Fruit fly (Drosophila melanogaster) whole organism, embryonic: Measurements from ENCODE around the gene CG15570.

Experiments used
- Awh ChIP-seq: fragments of 200-800 bp; sonication (Bioruptor generic); IDR thresholded peaks from 2 replicates; pipeline ENCODE4, ENCODE4 v1.3.6; 2022; ENCODE audit warnings: missing biosample characterization, missing genetic modification characterization
- Bgb ChIP-seq: fragments of 200-800 bp; sonication (Bioruptor generic); IDR thresholded peaks from 2 replicates; pipeline ENCODE4 v1.3.6; 2022; ENCODE audit warnings: missing biosample characterization, missing genetic modification characterization; ENCODE audit not compliant: partially characterized antibody
- Blimp-1 ChIP-seq: fragments of 200-800 bp; sonication (Bioruptor generic); optimal IDR thresholded peaks from 3 replicates; lab custom pipeline; 2018; ENCODE audit warnings: missing biosample characterization, missing genetic modification characterization, mild to moderate bottlenecking, moderate library complexity, missing genetic modification reagents
- CG10267 ChIP-seq: fragments of 200-800 bp; sonication (Bioruptor generic); optimal IDR thresholded peaks from 2 replicates; lab custom pipeline; 2018; ENCODE audit warnings: missing biosample characterization, mild to moderate bottlenecking, missing genetic modification characterization, moderate library complexity
- CG10274 ChIP-seq: fragments of 200-800 bp; sonication (Bioruptor generic); optimal IDR thresholded peaks from 3 replicates; lab custom pipeline; 2017; ENCODE audit warnings: missing biosample characterization, mild to moderate bottlenecking, missing genetic modification characterization
- CG11093 ChIP-seq: fragments of 200-800 bp; sonication (Bioruptor generic); IDR thresholded peaks from 3 replicates; pipeline ENCODE4 v1.3.6; 2022; ENCODE audit warnings: missing biosample characterization, missing genetic modification characterization
- CG16813 ChIP-seq: fragments of 200-800 bp; sonication (Bioruptor generic); IDR thresholded peaks from 3 replicates; pipeline ENCODE4 v1.3.6; 2022; ENCODE audit warnings: missing biosample characterization, missing genetic modification characterization; ENCODE audit not compliant: partially characterized antibody
- CG17568 ChIP-seq: fragments of 200-800 bp; sonication (Bioruptor generic); optimal IDR thresholded peaks from 2 replicates; lab custom pipeline; 2018; ENCODE audit warnings: missing biosample characterization, mild to moderate bottlenecking, missing genetic modification characterization, moderate library complexity
- CG18764 ChIP-seq: fragments of 200-800 bp; sonication (Bioruptor generic); optimal IDR thresholded peaks from 3 replicates; lab custom pipeline; 2016; ENCODE audit warnings: missing biosample characterization, missing genetic modification characterization
- CG2678 ChIP-seq: fragments of 200-800 bp; sonication (Bioruptor generic); optimal IDR thresholded peaks from 3 replicates; lab custom pipeline; 2019; ENCODE audit warnings: missing biosample characterization, mild to moderate bottlenecking, missing genetic modification characterization, moderate library complexity
- CG4404 ChIP-seq: fragments of 200-800 bp; sonication (Bioruptor generic); IDR thresholded peaks from 2 replicates; pipeline ENCODE4 v1.3.6; 2022; ENCODE audit warnings: missing biosample characterization, missing genetic modification characterization
- CG4854 ChIP-seq: fragments of 200-800 bp; sonication (Bioruptor generic); optimal IDR thresholded peaks from 2 replicates; lab custom pipeline; 2016; ENCODE audit warnings: missing biosample characterization, missing genetic modification characterization, inconsistent platforms
- CG5180 ChIP-seq: fragments of 200-800 bp; sonication (Bioruptor generic); optimal IDR thresholded peaks from 3 replicates; lab custom pipeline; 2017; ENCODE audit warnings: missing biosample characterization, missing genetic modification characterization, mild to moderate bottlenecking, moderate library complexity, missing genetic modification reagents
- CG5245 ChIP-seq: fragments of 200-800 bp; sonication (Bioruptor generic); optimal IDR thresholded peaks from 3 replicates; lab custom pipeline; 2016; ENCODE audit warnings: missing biosample characterization, missing genetic modification characterization
- CG7357 ChIP-seq: fragments of 200-800 bp; sonication (Bioruptor generic); IDR thresholded peaks from 3 replicates; pipeline ENCODE4 v1.3.6; 2022; ENCODE audit warnings: missing biosample characterization, missing genetic modification characterization
- CG7963 ChIP-seq: fragments of 200-800 bp; sonication (Bioruptor generic); IDR thresholded peaks from 3 replicates; pipeline ENCODE4 v1.3.6; 2022; ENCODE audit warnings: missing biosample characterization, missing genetic modification characterization; ENCODE audit not compliant: partially characterized antibody
- CG9932 ChIP-seq: fragments of 200-800 bp; sonication (Bioruptor generic); IDR thresholded peaks from 2 replicates; pipeline ENCODE4 v1.3.6; 2022; ENCODE audit warnings: missing biosample characterization, missing genetic modification characterization
- Gug ChIP-seq: fragments of 200-800 bp; sonication (Bioruptor generic); IDR thresholded peaks from 4 replicates; pipeline ENCODE4 v1.3.6; 2022; ENCODE audit warnings: missing biosample characterization, missing genetic modification characterization
- HLH4C ChIP-seq: fragments of 200-800 bp; sonication (Bioruptor generic); IDR thresholded peaks from 3 replicates; pipeline ENCODE4 v1.3.6; 2022; ENCODE audit warnings: missing biosample characterization, missing genetic modification characterization; ENCODE audit not compliant: partially characterized antibody
- Hmx ChIP-seq: fragments of 200-800 bp; sonication (Bioruptor generic); optimal IDR thresholded peaks from 2 replicates; lab custom pipeline; 2016; ENCODE audit warnings: missing biosample characterization, missing genetic modification characterization
- Lim3 ChIP-seq: fragments of 200-800 bp; sonication (Bioruptor generic); IDR thresholded peaks from 2 replicates; pipeline ENCODE4 v1.3.6; 2022; ENCODE audit warnings: missing biosample characterization, missing genetic modification characterization
- Lpt ChIP-seq: fragments of >200 bp; optimal IDR thresholded peaks from 2 replicates; lab custom pipeline; 2018; ENCODE audit warnings: missing biosample characterization, missing genetic modification characterization
- MTF-1 ChIP-seq: fragments of 200-800 bp; sonication (Bioruptor generic); optimal IDR thresholded peaks from 2 replicates; lab custom pipeline; 2018; ENCODE audit warnings: missing biosample characterization, mild to moderate bottlenecking, missing genetic modification characterization, borderline replicate concordance
- Med ChIP-seq: fragments of 200-800 bp; sonication (Bioruptor generic); peaks from one replicate; lab custom pipeline; 2016; ENCODE audit warnings: missing biosample characterization, missing genetic modification characterization, mild to moderate bottlenecking, inconsistent platforms, moderate library complexity
- Myb ChIP-seq: fragments of 200-800 bp; sonication (Bioruptor generic); optimal IDR thresholded peaks from 2 replicates; lab custom pipeline; 2016; ENCODE audit warnings: missing biosample characterization, missing genetic modification characterization
- NC2β ChIP-seq: fragments of 200-800 bp; sonication (Bioruptor generic); optimal IDR thresholded peaks from 2 replicates; lab custom pipeline; 2016; ENCODE audit warnings: missing biosample characterization, missing genetic modification characterization
- NFAT ChIP-seq: fragments of 200-800 bp; sonication (Bioruptor generic); IDR thresholded peaks from 2 replicates; pipeline ENCODE4 v1.3.6; 2022; ENCODE audit warnings: missing biosample characterization, missing genetic modification characterization
- Neu2 ChIP-seq: fragments of 200-800 bp; sonication (Bioruptor generic); optimal IDR thresholded peaks from 3 replicates; lab custom pipeline; 2016; ENCODE audit warnings: missing biosample characterization, missing genetic modification characterization, borderline replicate concordance
- Rx ChIP-seq: fragments of 200-800 bp; sonication (Bioruptor generic); IDR thresholded peaks from 2 replicates; pipeline ENCODE4 v1.3.6; 2022; ENCODE audit warnings: missing biosample characterization, missing genetic modification characterization
- ara ChIP-seq: fragments of 200-800 bp; sonication (Bioruptor generic); IDR thresholded peaks from 2 replicates; pipeline ENCODE4 v1.3.6; 2022; ENCODE audit warnings: missing biosample characterization, missing genetic modification characterization
- bigmax ChIP-seq: fragments of 200-800 bp; sonication (Bioruptor generic); optimal IDR thresholded peaks from 2 replicates; lab custom pipeline; 2018; ENCODE audit warnings: missing biosample characterization, mild to moderate bottlenecking, missing genetic modification characterization
- croc ChIP-seq: fragments of 200-800 bp; sonication (Bioruptor generic); conservative IDR thresholded peaks from 3 replicates; pipeline ENCODE4 v1.3.6; 2022; ENCODE audit warnings: missing biosample characterization, missing genetic modification characterization
- crp ChIP-seq, 2 experiments: fragments of 200-800 bp; sonication (Bioruptor generic); optimal IDR thresholded peaks; 2 replicates in 1 of 2; 3 replicates in 1 of 2; lab custom pipeline; 2017; ENCODE audit warnings: missing biosample characterization in 2 of 2, missing genetic modification characterization in 2 of 2, mild to moderate bottlenecking in 1 of 2, moderate library complexity in 1 of 2
- cwo ChIP-seq: fragments of 200-800 bp; sonication (Bioruptor generic); optimal IDR thresholded peaks from 3 replicates; lab custom pipeline; 2017; ENCODE audit warnings: missing biosample characterization, missing genetic modification characterization, mild to moderate bottlenecking, moderate library complexity, missing genetic modification reagents
- jumu ChIP-seq: fragments of 200-800 bp; sonication (Bioruptor generic); optimal IDR thresholded peaks from 3 replicates; lab custom pipeline; 2016; ENCODE audit warnings: missing biosample characterization, missing genetic modification characterization
- lbe ChIP-seq: fragments of 200-800 bp; sonication (Bioruptor generic); optimal IDR thresholded peaks from 2 replicates; lab custom pipeline; 2016; ENCODE audit warnings: missing biosample characterization, mild to moderate bottlenecking, missing genetic modification characterization
- phol ChIP-seq: fragments of 200-800 bp; sonication (Bioruptor generic); optimal IDR thresholded peaks from 3 replicates; lab custom pipeline; 2018; ENCODE audit warnings: missing biosample characterization, mild to moderate bottlenecking, missing genetic modification characterization, moderate library complexity
- psq ChIP-seq: fragments of 200-800 bp; sonication (Bioruptor generic); optimal IDR thresholded peaks from 2 replicates; lab custom pipeline; 2017; ENCODE audit warnings: missing biosample characterization, missing genetic modification characterization
- pum ChIP-seq: fragments of 200-800 bp; sonication (Bioruptor generic); optimal IDR thresholded peaks from 2 replicates; lab custom pipeline; 2016; ENCODE audit warnings: missing biosample characterization, missing genetic modification characterization
- rib ChIP-seq: fragments of 200-800 bp; sonication (Bioruptor generic); IDR thresholded peaks from 2 replicates; pipeline ENCODE4 v1.3.6; 2022; ENCODE audit warnings: missing biosample characterization, missing genetic modification characterization
- row ChIP-seq: fragments of 200-800 bp; sonication (Bioruptor generic); IDR thresholded peaks from 3 replicates; pipeline ENCODE4 v1.3.6; 2022; ENCODE audit warnings: missing biosample characterization, missing genetic modification characterization
- sens ChIP-seq: fragments of 200-800 bp; sonication (Bioruptor generic); peaks from one replicate; lab custom pipeline; 2016; ENCODE audit warnings: missing biosample characterization, missing genetic modification characterization
- sim ChIP-seq: fragments of 200-800 bp; sonication (Bioruptor generic); IDR thresholded peaks from 2 replicates; pipeline ENCODE4 v1.3.6; 2022; ENCODE audit warnings: missing biosample characterization, missing genetic modification characterization
- slp2 ChIP-seq: fragments of 200-800 bp; sonication (Bioruptor generic); optimal IDR thresholded peaks from 2 replicates; lab custom pipeline; 2016; ENCODE audit warnings: missing biosample characterization, missing genetic modification characterization
- sr ChIP-seq: fragments of 200-800 bp; sonication (Bioruptor generic); IDR thresholded peaks from 3 replicates; pipeline ENCODE4 v1.3.6; 2022; ENCODE audit warnings: missing biosample characterization, missing genetic modification characterization
- ssp ChIP-seq: fragments of 200-800 bp; sonication (Bioruptor generic); IDR thresholded peaks from 2 replicates; pipeline ENCODE4 v1.3.6; 2022; ENCODE audit warnings: missing biosample characterization, missing genetic modification characterization
- sug ChIP-seq: fragments of 200-800 bp; optimal IDR thresholded peaks from 2 replicates; lab custom pipeline; 2019; ENCODE audit warnings: missing biosample characterization, mild to moderate bottlenecking, missing genetic modification characterization, moderate library complexity
- toy ChIP-seq: fragments of 200-800 bp; sonication (Bioruptor generic); IDR thresholded peaks from 2 replicates; pipeline ENCODE4 v1.3.6; 2022; ENCODE audit warnings: missing biosample characterization, missing genetic modification characterization
- vvl ChIP-seq: fragments of 200-800 bp; sonication (Bioruptor generic); IDR thresholded peaks from 2 replicates; pipeline ENCODE4 v1.3.6; 2022; ENCODE audit warnings: missing biosample characterization, missing genetic modification characterization

CG15570 gene

DNA sequence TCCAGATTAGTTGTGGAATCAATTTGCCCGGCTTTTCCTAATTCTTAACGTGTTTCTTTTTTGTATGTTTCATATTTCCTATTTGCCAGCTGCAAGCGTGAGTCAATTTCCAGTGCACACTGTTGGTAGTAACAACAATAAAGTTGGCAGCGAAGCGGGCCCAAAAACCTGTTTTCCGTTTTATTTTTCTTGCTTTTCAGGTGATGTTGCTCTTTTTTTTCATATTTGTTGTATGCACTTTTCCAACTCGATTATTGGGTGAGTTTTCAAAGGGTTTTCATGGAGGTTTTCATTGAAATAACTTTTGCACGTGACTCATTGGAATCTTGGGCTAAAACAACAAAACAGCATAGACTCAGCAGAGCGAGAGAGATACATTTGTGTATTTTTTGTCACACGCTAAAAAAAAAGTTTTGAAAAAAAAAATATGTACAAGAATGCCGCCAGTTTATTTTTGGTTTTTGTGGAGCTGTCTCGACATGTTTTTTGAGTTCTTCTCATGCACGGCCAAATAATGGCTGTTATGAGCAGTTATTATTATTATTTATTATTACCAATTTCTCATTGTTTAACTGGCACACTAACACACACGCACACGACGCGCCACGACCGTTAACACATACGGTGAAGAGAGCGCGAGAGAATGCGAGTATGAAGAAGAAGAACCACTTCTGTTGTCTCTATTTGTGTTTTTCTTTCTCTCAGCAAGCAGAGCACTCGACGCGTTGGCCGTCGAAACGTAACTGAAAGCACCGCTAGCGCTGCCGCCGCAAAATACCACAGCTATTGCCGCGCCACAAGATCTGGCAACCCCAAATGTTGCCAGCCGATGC lies 12.4 kb upstream of the CG15570 start, which contains the start of gene Fas2 (continued):
- TF ChIP-seq sim (GFP tag; lab: Robert Waterston, UW), result no peak
- TF ChIP-seq Blimp-1 (GFP tag; lab: Kevin White, UChicago), result no peak
- no peak for TF ChIP-seq CG18764 (GFP tag; lab: Kevin White, UChicago)
- 0 out of 3 replicates have a peak, but pooled peaks have one; percentile 10 for TF ChIP-seq sr (GFP tag; lab: Robert Waterston, UW)
- 0 out of 2 replicates have a peak, but pooled peaks have one; percentile 23 for TF ChIP-seq rib (GFP tag; lab: Robert Waterston, UW)
- peak; percentile 49 for TF ChIP-seq cwo (GFP tag; lab: Kevin White, UChicago)
- peak; percentile 58 for TF ChIP-seq NFAT
- TF ChIP-seq CG7963 (GFP tag; lab: Robert Waterston, UW), result no peak
- peak; percentile 65 for TF ChIP-seq row (GFP tag; lab: Robert Waterston, UW)
- no peak for TF ChIP-seq Lpt
- TF ChIP-seq croc, result no peak
- TF ChIP-seq sug, result no peak
- no peak for TF ChIP-seq ara (GFP tag; lab: Robert Waterston, UW)
- peak; percentile 39 for TF ChIP-seq CG5180 (GFP tag; lab: Kevin White, UChicago)
- TF ChIP-seq CG4404, result no peak
- TF ChIP-seq CG2678 (tag; lab: Kevin White, UChicago), result peak; percentile 37
- no peak for TF ChIP-seq Neu2
- no peak for TF ChIP-seq NC2β
- TF ChIP-seq Bgb, result peak; percentile 54; the same call in 1 of the 2 replicates
- peak; percentile 37 for TF ChIP-seq CG5245 (GFP tag; lab: Kevin White, UChicago)
- no peak for TF ChIP-seq Awh (GFP tag; lab: Robert Waterston, UW)
- TF ChIP-seq MTF-1 (GFP tag; lab: Kevin White, UChicago), result peak; percentile 58
- TF ChIP-seq lbe (GFP tag; lab: Kevin White, UChicago), result peak; percentile 24
- no peak for TF ChIP-seq CG16813
- TF ChIP-seq Gug (GFP tag; lab: Robert Waterston, UW), result no peak
- TF ChIP-seq Hmx, result no peak
- TF ChIP-seq CG7357 (GFP tag; lab: Robert Waterston, UW), result 0 out of 3 replicates have a peak, but pooled peaks have one; percentile 18
- peak; percentile 78 for TF ChIP-seq vvl (GFP tag; lab: Robert Waterston, UW)
- peak; percentile 21 for TF ChIP-seq CG10274 (GFP tag; lab: Kevin White, UChicago)
- TF ChIP-seq CG4854 (GFP tag; lab: Kevin White, UChicago), result peak; percentile 16
- peak; percentile 94 for TF ChIP-seq Med (GFP tag; lab: Kevin White, UChicago)
- peak; percentile 39 for TF ChIP-seq Myb (GFP tag; lab: Kevin White, UChicago)
- TF ChIP-seq CG9932 (GFP tag; lab: Robert Waterston, UW), result peak; percentile 54
- TF ChIP-seq CG10267 (tag; lab: Kevin White, UChicago), result no peak
- no peak for TF ChIP-seq toy
- TF ChIP-seq jumu (GFP tag; lab: Kevin White, UChicago), result no peak
- TF ChIP-seq HLH4C (GFP tag; lab: Robert Waterston, UW), result peak; percentile 43; the same call in 1 of the 3 replicates
- no peak for TF ChIP-seq Lim3
- no peak for TF ChIP-seq psq (GFP tag; lab: Kevin White, UChicago)
- no peak for TF ChIP-seq pum (GFP tag; lab: Kevin White, UChicago)
- TF ChIP-seq ssp (GFP tag; lab: Robert Waterston, UW), result no peak
- no peak for TF ChIP-seq slp2 (GFP tag; lab: Kevin White, UChicago)
- TF ChIP-seq crp (GFP tag; optimal IDR thresholded peaks at IDR 0.05; lab: Kevin White, UChicago), result no peak
- no peak for TF ChIP-seq Rx (GFP tag; lab: Robert Waterston, UW)
- TF ChIP-seq bigmax (GFP tag; lab: Kevin White, UChicago), result peak; percentile 21
- peak; percentile 21 for TF ChIP-seq phol (tag; lab: Kevin White, UChicago)
- peak; percentile 72 for TF ChIP-seq sens (GFP tag; lab: Kevin White, UChicago)
- no peak for TF ChIP-seq CG11093 (GFP tag; lab: Robert Waterston, UW)
- peak; percentile 39 for TF ChIP-seq CG17568
